Fruit fly (Drosophila melanogaster) whole organism, embryonic: Measurements from ENCODE around the gene Obp99d.

Source experiments
- ATbp ChIP-seq: fragments of 200-800 bp; sonication (Bioruptor generic); optimal IDR thresholded peaks from 2 replicates; lab custom pipeline; 2017; ENCODE audit warnings: missing biosample characterization, mild to moderate bottlenecking, missing genetic modification characterization, missing genetic modification reagents
- Awh ChIP-seq: fragments of 200-800 bp; sonication (Bioruptor generic); IDR thresholded peaks from 2 replicates; pipeline ENCODE4, ENCODE4 v1.3.6; 2022; ENCODE audit warnings: missing biosample characterization, missing genetic modification characterization
- CG10274 ChIP-seq: fragments of 200-800 bp; sonication (Bioruptor generic); optimal IDR thresholded peaks from 3 replicates; lab custom pipeline; 2017; ENCODE audit warnings: missing biosample characterization, mild to moderate bottlenecking, missing genetic modification characterization
- CG10321 ChIP-seq: fragments of 200-800 bp; sonication (Bioruptor generic); IDR thresholded peaks from 2 replicates; pipeline ENCODE4 v1.3.6; 2022; ENCODE audit warnings: missing biosample characterization, missing genetic modification characterization
- CG14050 ChIP-seq: fragments of 200-800 bp; sonication (Bioruptor generic); IDR thresholded peaks from 3 replicates; pipeline ENCODE4 v1.3.6; 2022; ENCODE audit warnings: missing biosample characterization, missing genetic modification characterization
- CG15073 ChIP-seq: fragments of 200-800 bp; sonication (Bioruptor generic); optimal IDR thresholded peaks from 2 replicates; lab custom pipeline; 2016; ENCODE audit warnings: missing biosample characterization, missing genetic modification characterization
- CG17829 ChIP-seq: fragments of 200-800 bp; optimal IDR thresholded peaks from 2 replicates; lab custom pipeline; 2019; ENCODE audit warnings: missing biosample characterization, mild to moderate bottlenecking, missing genetic modification characterization, moderate library complexity
- CG17912 ChIP-seq: fragments of 200-800 bp; sonication (Bioruptor generic); optimal IDR thresholded peaks from 2 replicates; lab custom pipeline; 2018; ENCODE audit warnings: missing biosample characterization, mild to moderate bottlenecking, missing genetic modification characterization
- CG18599 ChIP-seq: fragments of 200-800 bp; sonication (Bioruptor generic); optimal IDR thresholded peaks from 3 replicates; lab custom pipeline; 2017; ENCODE audit warnings: missing biosample characterization, missing genetic modification characterization, mild to moderate bottlenecking, moderate library complexity, missing genetic modification reagents
- CG2199 ChIP-seq: fragments of 200-800 bp; sonication (Bioruptor generic); IDR thresholded peaks from 3 replicates; pipeline ENCODE4 v1.3.6; 2022; ENCODE audit warnings: missing biosample characterization, missing genetic modification characterization
- CG2202 ChIP-seq: fragments of 200-800 bp; sonication (Bioruptor generic); optimal IDR thresholded peaks from 2 replicates; lab custom pipeline; 2018; ENCODE audit warnings: missing biosample characterization, mild to moderate bottlenecking, missing genetic modification characterization
- CG3847 ChIP-seq: fragments of 200-800 bp; sonication (Bioruptor generic); IDR thresholded peaks from 2 replicates; pipeline ENCODE4 v1.3.6; 2022; ENCODE audit warnings: missing biosample characterization, missing genetic modification characterization
- CG3995 ChIP-seq: fragments of 200-800 bp; sonication (Bioruptor generic); optimal IDR thresholded peaks from 3 replicates; lab custom pipeline; 2016; ENCODE audit warnings: missing biosample characterization, missing genetic modification characterization
- CG43689 ChIP-seq: fragments of 200-800 bp; sonication (Bioruptor generic); IDR thresholded peaks from 2 replicates; pipeline ENCODE4 v1.3.6; 2022; ENCODE audit warnings: missing biosample characterization, missing genetic modification characterization
- CG4707 ChIP-seq: fragments of 200-800 bp; sonication (Bioruptor generic); optimal IDR thresholded peaks from 2 replicates; lab custom pipeline; 2018; ENCODE audit warnings: missing biosample characterization, mild to moderate bottlenecking, missing genetic modification characterization, moderate library complexity
- CG6683 ChIP-seq: fragments of 200-800 bp; sonication (Bioruptor generic); optimal IDR thresholded peaks from 2 replicates; lab custom pipeline; 2017; ENCODE audit warnings: missing biosample characterization, mild to moderate bottlenecking, missing genetic modification characterization, missing genetic modification reagents
- CG6791 ChIP-seq: fragments of 200-800 bp; sonication (Bioruptor generic); IDR thresholded peaks from 3 replicates; pipeline ENCODE4 v1.3.6; 2022; ENCODE audit warnings: missing biosample characterization, missing genetic modification characterization; ENCODE audit not compliant: partially characterized antibody
- CG7271 ChIP-seq: fragments of 200-800 bp; sonication (Bioruptor generic); optimal IDR thresholded peaks from 2 replicates; lab custom pipeline; 2018; ENCODE audit warnings: missing biosample characterization, mild to moderate bottlenecking, missing genetic modification characterization, moderate library complexity
- CG8478 ChIP-seq: fragments of >200 bp; optimal IDR thresholded peaks from 2 replicates; lab custom pipeline; 2018
- CG9727 ChIP-seq: fragments of 200-800 bp; sonication (Bioruptor generic); optimal IDR thresholded peaks from 3 replicates; lab custom pipeline; 2017; ENCODE audit warnings: missing biosample characterization, mild to moderate bottlenecking, missing genetic modification characterization
- ERR ChIP-seq: fragments of 200-800 bp; sonication (Bioruptor generic); optimal IDR thresholded peaks from 2 replicates; lab custom pipeline; 2016; ENCODE audit warnings: missing biosample characterization, missing genetic modification characterization
- Ets97D ChIP-seq: fragments of 200-800 bp; sonication (Bioruptor generic); optimal IDR thresholded peaks from 3 replicates; lab custom pipeline; 2016; ENCODE audit warnings: missing biosample characterization, missing genetic modification characterization
- Fer1 ChIP-seq: fragments of 200-800 bp; sonication (Bioruptor generic); optimal IDR thresholded peaks from 2 replicates; lab custom pipeline; 2017; ENCODE audit warnings: missing biosample characterization, mild to moderate bottlenecking, missing genetic modification characterization
- Hey ChIP-seq: fragments of 200-800 bp; sonication (Bioruptor generic); optimal IDR thresholded peaks from 3 replicates; lab custom pipeline; 2018; ENCODE audit warnings: missing biosample characterization, mild to moderate bottlenecking, missing genetic modification characterization
- Hmx ChIP-seq: fragments of 200-800 bp; sonication (Bioruptor generic); optimal IDR thresholded peaks from 2 replicates; lab custom pipeline; 2016; ENCODE audit warnings: missing biosample characterization, missing genetic modification characterization
- Mad ChIP-seq: fragments of 200-800 bp; sonication (Bioruptor generic); optimal IDR thresholded peaks from 2 replicates; lab custom pipeline; 2016; ENCODE audit warnings: missing biosample characterization, missing genetic modification characterization
- Med ChIP-seq: fragments of 200-800 bp; sonication (Bioruptor generic); peaks from one replicate; lab custom pipeline; 2016; ENCODE audit warnings: missing biosample characterization, missing genetic modification characterization, mild to moderate bottlenecking, inconsistent platforms, moderate library complexity
- NC2α ChIP-seq: fragments of 200-800 bp; sonication (Bioruptor generic); optimal IDR thresholded peaks from 2 replicates; lab custom pipeline; 2016; ENCODE audit warnings: missing biosample characterization, missing genetic modification characterization
- Ravus ChIP-seq: fragments of 200-800 bp; sonication (Bioruptor generic); IDR thresholded peaks from 2 replicates; pipeline ENCODE4 v1.3.6; 2022; ENCODE audit warnings: missing biosample characterization, missing genetic modification characterization
- ato ChIP-seq: fragments of 200-800 bp; sonication (Bioruptor generic); IDR thresholded peaks from 2 replicates; pipeline ENCODE4 v1.3.6; 2022; ENCODE audit warnings: missing biosample characterization, missing genetic modification characterization; ENCODE audit not compliant: partially characterized antibody
- bbx ChIP-seq: fragments of 200-800 bp; sonication (Bioruptor generic); IDR thresholded peaks from 2 replicates; pipeline ENCODE4 v1.3.6; 2022; ENCODE audit warnings: missing biosample characterization, missing genetic modification characterization; ENCODE audit not compliant: partially characterized antibody
- br ChIP-seq: fragments of >200 bp; optimal IDR thresholded peaks from 2 replicates; lab custom pipeline; 2017
- cad ChIP-seq: fragments of >200 bp; optimal IDR thresholded peaks from 2 replicates; lab custom pipeline; 2017; ENCODE audit warnings: missing biosample characterization, missing genetic modification characterization
- ci ChIP-seq: fragments of 200-800 bp; sonication (Bioruptor generic); IDR thresholded peaks from 3 replicates; pipeline ENCODE4 v1.3.6; 2022; ENCODE audit warnings: missing biosample characterization, missing genetic modification characterization
- eve ChIP-seq, 2 experiments: fragments of >200 bp; optimal IDR thresholded peaks; 2 replicates each; lab custom pipeline; 2017; ENCODE audit warnings: missing biosample characterization in 2 of 2, missing genetic modification characterization in 2 of 2
- ftz-f1 ChIP-seq: fragments of 200-800 bp; sonication (Bioruptor generic); optimal IDR thresholded peaks from 2 replicates; lab custom pipeline; 2016; ENCODE audit warnings: missing biosample characterization, missing genetic modification characterization
- gcm2 ChIP-seq: fragments of 200-800 bp; sonication (Bioruptor generic); optimal IDR thresholded peaks from 2 replicates; lab custom pipeline; 2016; ENCODE audit warnings: missing biosample characterization, missing genetic modification characterization
- gem ChIP-seq: fragments of 200-800 bp; sonication (Bioruptor generic); optimal IDR thresholded peaks from 2 replicates; lab custom pipeline; 2019; ENCODE audit warnings: missing biosample characterization, mild to moderate bottlenecking, missing genetic modification characterization, moderate library complexity
- gsb ChIP-seq: fragments of 200-800 bp; sonication (Bioruptor generic); IDR thresholded peaks from 2 replicates; pipeline ENCODE4 v1.3.6; 2022; ENCODE audit warnings: missing biosample characterization, missing genetic modification characterization
- ham ChIP-seq: fragments of 200-800 bp; sonication (Bioruptor generic); IDR thresholded peaks from 2 replicates; pipeline ENCODE4 v1.3.6; 2022; ENCODE audit warnings: missing biosample characterization, missing genetic modification characterization
- hb ChIP-seq: fragments of 200-800 bp; sonication (Bioruptor generic); IDR thresholded peaks from 3 replicates; pipeline ENCODE4 v1.3.6; 2022; ENCODE audit warnings: missing biosample characterization, missing genetic modification characterization; ENCODE audit not compliant: partially characterized antibody
- lbe ChIP-seq: fragments of 200-800 bp; sonication (Bioruptor generic); optimal IDR thresholded peaks from 2 replicates; lab custom pipeline; 2016; ENCODE audit warnings: missing biosample characterization, mild to moderate bottlenecking, missing genetic modification characterization
- lola ChIP-seq, 3 experiments: fragments of >200 bp in 2 of 3; fragments of 200-800 bp in 1 of 3; sonication (Bioruptor generic) in 1 of 3; optimal IDR thresholded peaks; 2 replicates each; lab custom pipeline; 2017 to 2019; ENCODE audit warnings: missing biosample characterization in 3 of 3, missing genetic modification characterization in 3 of 3, mild to moderate bottlenecking in 1 of 3, moderate library complexity in 1 of 3
- onecut ChIP-seq: fragments of 200-800 bp; sonication (Bioruptor generic); IDR thresholded peaks from 2 replicates; pipeline ENCODE4 v1.3.6; 2022; ENCODE audit warnings: missing biosample characterization, missing genetic modification characterization
- pfk ChIP-seq: fragments of 200-800 bp; sonication (Bioruptor generic); optimal IDR thresholded peaks from 2 replicates; lab custom pipeline; 2018; ENCODE audit warnings: missing biosample characterization, mild to moderate bottlenecking, missing genetic modification characterization, moderate library complexity
- pnt ChIP-seq: fragments of 200-800 bp; sonication (Bioruptor generic); optimal IDR thresholded peaks from 3 replicates; lab custom pipeline; 2016; ENCODE audit warnings: missing biosample characterization, missing genetic modification characterization
- row ChIP-seq: fragments of 200-800 bp; sonication (Bioruptor generic); IDR thresholded peaks from 3 replicates; pipeline ENCODE4 v1.3.6; 2022; ENCODE audit warnings: missing biosample characterization, missing genetic modification characterization
- sens ChIP-seq: fragments of 200-800 bp; sonication (Bioruptor generic); peaks from one replicate; lab custom pipeline; 2016; ENCODE audit warnings: missing biosample characterization, missing genetic modification characterization
- stwl ChIP-seq: fragments of 200-800 bp; sonication (Bioruptor generic); optimal IDR thresholded peaks from 3 replicates; lab custom pipeline; 2018; ENCODE audit warnings: missing biosample characterization, mild to moderate bottlenecking, missing genetic modification characterization, moderate library complexity
- toy ChIP-seq: fragments of 200-800 bp; sonication (Bioruptor generic); IDR thresholded peaks from 2 replicates; pipeline ENCODE4 v1.3.6; 2022; ENCODE audit warnings: missing biosample characterization, missing genetic modification characterization
- tx ChIP-seq: fragments of 200-800 bp; sonication (Bioruptor generic); optimal IDR thresholded peaks from 2 replicates; lab custom pipeline; 2016; ENCODE audit warnings: missing biosample characterization, missing genetic modification characterization
- zen ChIP-seq: fragments of 200-800 bp; sonication (Bioruptor generic); optimal IDR thresholded peaks from 3 replicates; lab custom pipeline; 2018; ENCODE audit warnings: missing biosample characterization, mild to moderate bottlenecking, missing genetic modification characterization, moderate library complexity
- zfh2 ChIP-seq: fragments of 200-800 bp; sonication (Bioruptor generic); optimal IDR thresholded peaks from 2 replicates; lab custom pipeline; 2016; ENCODE audit warnings: missing biosample characterization, missing genetic modification characterization

Gene Obp99d

dm6 chr3R:29737891-29738290, 23.6 kb downstream of the Obp99d start, which contains the start of gene Gnpnat (continued):
- TF ChIP-seq Hey (tag; lab: Kevin White, UChicago) = no peak
- no peak for TF ChIP-seq CG6791
- no peak for TF ChIP-seq ham (GFP tag; lab: Robert Waterston, UW)
- TF ChIP-seq CG6683 (GFP tag; lab: Kevin White, UChicago) = peak; percentile 15
- no peak for TF ChIP-seq bbx (GFP tag; lab: Robert Waterston, UW)
- no peak for TF ChIP-seq Mad
- no peak for TF ChIP-seq br (lab: Kevin White, UChicago)
- peak; percentile 81 for TF ChIP-seq CG18599 (GFP tag; lab: Kevin White, UChicago)
- TF ChIP-seq cad (GFP tag; lab: Kevin White, UChicago) = no peak
- no peak for TF ChIP-seq ERR (GFP tag; lab: Kevin White, UChicago)
- TF ChIP-seq toy (GFP tag; lab: Robert Waterston, UW) = no peak
- TF ChIP-seq CG3847 (GFP tag; lab: Robert Waterston, UW) = no peak
- no peak for TF ChIP-seq ato
- no peak for TF ChIP-seq CG10321 (GFP tag; lab: Robert Waterston, UW)
- TF ChIP-seq CG17912 = no peak
- TF ChIP-seq gcm2 (GFP tag; lab: Kevin White, UChicago) = no peak
- TF ChIP-seq CG2199 (GFP tag; lab: Robert Waterston, UW) = no peak
- TF ChIP-seq gsb = no peak
- no peak for TF ChIP-seq CG14050 (GFP tag; lab: Robert Waterston, UW)
- TF ChIP-seq CG4707 (GFP tag; lab: Kevin White, UChicago) = no peak
- peak; percentile 34 for TF ChIP-seq lbe (GFP tag; lab: Kevin White, UChicago)
- TF ChIP-seq CG43689 (GFP tag; lab: Robert Waterston, UW) = no peak
- no peak for TF ChIP-seq CG7271 (tag; lab: Kevin White, UChicago)
- TF ChIP-seq pnt (GFP tag; lab: Kevin White, UChicago) = no peak
- TF ChIP-seq Med (GFP tag; lab: Kevin White, UChicago) = peak; percentile 44
- peak; percentile 31 for TF ChIP-seq zen (tag; lab: Kevin White, UChicago)
- peak; percentile 66 for TF ChIP-seq Fer1 (GFP tag; lab: Kevin White, UChicago)
- no peak for TF ChIP-seq ftz-f1 (GFP tag; lab: Kevin White, UChicago)
- TF ChIP-seq pfk (GFP tag; lab: Kevin White, UChicago) = no peak
- TF ChIP-seq onecut (GFP tag; lab: Robert Waterston, UW) = peak; percentile 58
- TF ChIP-seq Hmx (GFP tag; lab: Kevin White, UChicago) = no peak
- peak; percentile 62 for TF ChIP-seq CG17829 (tag; lab: Kevin White, UChicago)
- no peak for TF ChIP-seq CG8478 (lab: Kevin White, UChicago)
- no peak for TF ChIP-seq NC2α (GFP tag; lab: Kevin White, UChicago)
- TF ChIP-seq CG3995 = no peak
- TF ChIP-seq stwl (tag; lab: Kevin White, UChicago) = no peak
- TF ChIP-seq gem (tag; lab: Kevin White, UChicago) = peak; percentile 83
- peak in 1 of 3 experiments; percentile 27 for TF ChIP-seq lola (GFP tag; optimal IDR thresholded peaks at IDR 0.05; lab: Kevin White, UChicago)
- TF ChIP-seq row (GFP tag; lab: Robert Waterston, UW) = no peak
- TF ChIP-seq CG15073 (GFP tag; lab: Kevin White, UChicago) = no peak
- TF ChIP-seq zfh2 (GFP tag; lab: Kevin White, UChicago) = no peak
- TF ChIP-seq ci (GFP tag; lab: Robert Waterston, UW) = no peak
- no peak for TF ChIP-seq tx (GFP tag; lab: Kevin White, UChicago)
- peak; percentile 53 for TF ChIP-seq ATbp (GFP tag; lab: Kevin White, UChicago)
- TF ChIP-seq eve (GFP tag; optimal IDR thresholded peaks at IDR 0.05; lab: Kevin White, UChicago) = no peak
- TF ChIP-seq hb (GFP tag; lab: Robert Waterston, UW) = no peak
- peak; percentile 30 for TF ChIP-seq CG2202 (tag; lab: Kevin White, UChicago)
- TF ChIP-seq CG10274 (GFP tag; lab: Kevin White, UChicago) = no peak
- TF ChIP-seq sens (GFP tag; lab: Kevin White, UChicago) = peak; percentile 80
- TF ChIP-seq Awh (GFP tag; lab: Robert Waterston, UW) = no peak
- TF ChIP-seq CG9727 (GFP tag; lab: Kevin White, UChicago) = peak; percentile 60
- TF ChIP-seq Ravus (GFP tag; lab: Robert Waterston, UW) = no peak
- TF ChIP-seq Ets97D = no peak
